Worm (Caenorhabditis elegans) whole organism, young adult: Measurements from ENCODE around the gene decr-1.1.

Source experiments
- F33H1.4 ChIP-seq: fragments of 200-800 bp; sonication (Bioruptor generic); IDR thresholded peaks from 2 replicates; pipeline ENCODE4 v1.3.6; 2022; ENCODE audit warnings: missing genetic modification reagents, missing genetic modification characterization, missing compliant biosample characterization
- T26A5.8 ChIP-seq: sonication (generic microtip); optimal IDR thresholded peaks from 2 replicates; lab custom pipeline; 2016; ENCODE audit warnings: missing genetic modification characterization, missing compliant biosample characterization
- aptf-3 ChIP-seq: fragments of 200-800 bp; sonication (Bioruptor generic); IDR thresholded peaks from 2 replicates; pipeline ENCODE4 v1.3.6; 2022; ENCODE audit warnings: missing genetic modification characterization, missing compliant biosample characterization
- hlh-12 ChIP-seq: sonication (generic microtip); optimal IDR thresholded peaks from 2 replicates; lab custom pipeline; 2016; ENCODE audit warnings: missing genetic modification characterization, missing compliant biosample characterization
- lir-1 ChIP-seq: fragments of 200-800 bp; sonication (Bioruptor generic); conservative IDR thresholded peaks from 2 replicates; pipeline ENCODE4 v1.3.6; 2022; ENCODE audit warnings: missing genetic modification reagents, missing genetic modification characterization, missing compliant biosample characterization
- madf-10 ChIP-seq: sonication (generic microtip); optimal IDR thresholded peaks from 2 replicates; lab custom pipeline; 2016; ENCODE audit warnings: mild to moderate bottlenecking, missing genetic modification characterization, missing compliant biosample characterization
- unc-62 ChIP-seq: fragments of 150-350 bp; optimal IDR thresholded peaks from 2 replicates; lab custom pipeline; 2014; ENCODE audit warnings: missing biosample characterization, missing genetic modification reagents, missing genetic modification characterization
- ztf-3 ChIP-seq: fragments of 200-800 bp; sonication (Bioruptor generic); optimal IDR thresholded peaks from 2 replicates; lab custom pipeline; 2018; ENCODE audit warnings: mild to moderate bottlenecking, missing genetic modification characterization, missing compliant biosample characterization

ce11 chrV:13830813-13831212 lies 48.6 kb downstream of the decr-1.1 start, which contains the start of gene str-165:
- TF ChIP-seq aptf-3 (no peak), ztf-3 (GFP tag; lab: Kevin White, UChicago) (no peak), T26A5.8 (tag; lab: Kevin White, UChicago) (no peak), lir-1 (GFP tag; lab: Robert Waterston, UW) (no peak), unc-62 (GFP tag; lab: Kevin White, UChicago) (no peak), madf-10 (tag; lab: Kevin White, UChicago) (no peak), F33H1.4 (GFP tag; lab: Robert Waterston, UW) (no peak), hlh-12 (tag; lab: Kevin White, UChicago) (no peak)
